Fruit fly (Drosophila melanogaster) S2 (cell line): ENCODE measurements around the gene CG14285.

Experiments
- CG8478 ChIP-seq: fragments of >200 bp; optimal IDR thresholded peaks from 2 replicates; lab custom pipeline; 2018
- CTCF ChIP-seq, 2 experiments: fragments of >200 bp; optimal IDR thresholded peaks; 2 replicates each; lab custom pipeline; 2018

DNA sequence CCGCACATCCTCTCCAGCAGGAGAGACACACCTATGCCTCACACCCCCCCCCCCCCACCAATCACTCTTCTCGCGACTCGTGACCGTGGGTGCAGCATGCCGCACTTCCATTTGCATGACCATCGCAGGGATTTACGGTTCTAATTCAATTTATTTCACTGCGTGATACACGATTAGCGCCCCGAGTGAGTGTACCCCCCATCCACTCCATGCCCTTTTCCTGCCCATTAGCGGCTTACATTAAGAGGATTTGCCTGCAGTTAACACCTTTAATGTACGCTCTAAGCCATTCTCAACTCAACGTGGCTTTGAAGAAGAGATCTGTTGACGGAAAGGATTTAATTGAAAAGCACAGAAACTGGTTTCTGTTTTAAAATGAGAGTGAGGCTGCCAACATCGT, 27.6 kb downstream of the CG14285 start:
- TF ChIP-seq CG8478 (lab: Kevin White, UChicago): no peak
- no peak for TF ChIP-seq CTCF (optimal IDR thresholded peaks at IDR 0.05; lab: Kevin White, UChicago)
